Fruit fly (Drosophila melanogaster): Measurements from ENCODE around the gene CG33978.

- TF ChIP-seq h (optimal IDR thresholded peaks at IDR 0.05) (no peak), Myc (optimal IDR thresholded peaks at IDR 0.05) (no peak), insv (optimal IDR thresholded peaks at IDR 0.05) (no peak), psq (optimal IDR thresholded peaks at IDR 0.05) (no peak), Sin3A (optimal IDR thresholded peaks at IDR 0.05) (no peak)
Measured at dm6 chr4:175245-175644, at the start of gene CG33978.

Measured in Kc167 (cell line).